Fruit fly (Drosophila melanogaster) whole organism, embryonic: ENCODE data around the gene tank.
A peak's percentile ranks its signal among the peaks of the same experiment; 100 is the strongest.

Experiments used
- Abd-B ChIP-seq: fragments of 200-800 bp; sonication (Bioruptor generic); optimal IDR thresholded peaks from 2 replicates; lab custom pipeline; 2018; ENCODE audit warnings: missing biosample characterization, mild to moderate bottlenecking, missing genetic modification characterization, moderate library complexity
- BEAF-32 ChIP-seq: fragments of 200-800 bp; sonication (Bioruptor generic); optimal IDR thresholded peaks from 3 replicates; lab custom pipeline; 2017; ENCODE audit warnings: missing biosample characterization, missing genetic modification characterization, mild to moderate bottlenecking, moderate library complexity, missing genetic modification reagents
- Bgb ChIP-seq: fragments of 200-800 bp; sonication (Bioruptor generic); IDR thresholded peaks from 2 replicates; pipeline ENCODE4 v1.3.6; 2022; ENCODE audit warnings: missing biosample characterization, missing genetic modification characterization; ENCODE audit not compliant: partially characterized antibody
- Bteb2 ChIP-seq: fragments of 200-800 bp; sonication (Bioruptor generic); optimal IDR thresholded peaks from 2 replicates; lab custom pipeline; 2016; ENCODE audit warnings: missing biosample characterization, missing genetic modification characterization
- CG12744 ChIP-seq: fragments of 200-800 bp; sonication (Bioruptor generic); optimal IDR thresholded peaks from 2 replicates; lab custom pipeline; 2016; ENCODE audit warnings: missing biosample characterization, missing genetic modification characterization
- CG13424 ChIP-seq: fragments of 200-800 bp; sonication (Bioruptor generic); optimal IDR thresholded peaks from 2 replicates; lab custom pipeline; 2019; ENCODE audit warnings: missing biosample characterization, mild to moderate bottlenecking, missing genetic modification characterization, moderate library complexity
- CG14050 ChIP-seq: fragments of 200-800 bp; sonication (Bioruptor generic); IDR thresholded peaks from 3 replicates; pipeline ENCODE4 v1.3.6; 2022; ENCODE audit warnings: missing biosample characterization, missing genetic modification characterization
- CG16863 ChIP-seq: fragments of 200-800 bp; sonication (Bioruptor generic); optimal IDR thresholded peaks from 3 replicates; lab custom pipeline; 2016; ENCODE audit warnings: missing biosample characterization, missing genetic modification characterization
- CG2712 ChIP-seq: fragments of 200-800 bp; optimal IDR thresholded peaks from 3 replicates; lab custom pipeline; 2019; ENCODE audit warnings: missing biosample characterization, mild to moderate bottlenecking, missing genetic modification characterization, moderate library complexity
- CG4282 ChIP-seq: fragments of 200-800 bp; sonication (Bioruptor generic); optimal IDR thresholded peaks from 2 replicates; lab custom pipeline; 2016; ENCODE audit warnings: missing biosample characterization, missing genetic modification characterization
- CG4820 ChIP-seq: fragments of 200-800 bp; sonication (Bioruptor generic); optimal IDR thresholded peaks from 3 replicates; lab custom pipeline; 2016; ENCODE audit warnings: missing biosample characterization, missing genetic modification characterization
- CG6791 ChIP-seq: fragments of 200-800 bp; sonication (Bioruptor generic); IDR thresholded peaks from 3 replicates; pipeline ENCODE4 v1.3.6; 2022; ENCODE audit warnings: missing biosample characterization, missing genetic modification characterization; ENCODE audit not compliant: partially characterized antibody
- CG7372 ChIP-seq: fragments of 200-800 bp; sonication (Bioruptor generic); IDR thresholded peaks from 2 replicates; pipeline ENCODE4 v1.3.6; 2022; ENCODE audit warnings: missing biosample characterization, missing genetic modification characterization
- CG7839 ChIP-seq: fragments of 200-800 bp; sonication (Bioruptor generic); optimal IDR thresholded peaks from 3 replicates; lab custom pipeline; 2018; ENCODE audit warnings: missing biosample characterization, mild to moderate bottlenecking, missing genetic modification characterization, moderate library complexity
- CG8290 ChIP-seq, 3 experiments: fragments of 200-800 bp; sonication (Bioruptor generic); optimal IDR thresholded peaks; 2 replicates each; lab custom pipeline; 2016 to 2019; ENCODE audit warnings: missing biosample characterization in 3 of 3, missing genetic modification characterization in 3 of 3, mild to moderate bottlenecking in 2 of 3, moderate library complexity in 1 of 3
- CG9215 ChIP-seq: fragments of 200-800 bp; sonication (Bioruptor generic); IDR thresholded peaks from 2 replicates; pipeline ENCODE4 v1.3.6; 2022; ENCODE audit warnings: missing biosample characterization, missing genetic modification characterization
- CG9932 ChIP-seq: fragments of 200-800 bp; sonication (Bioruptor generic); IDR thresholded peaks from 2 replicates; pipeline ENCODE4 v1.3.6; 2022; ENCODE audit warnings: missing biosample characterization, missing genetic modification characterization
- Doc3 ChIP-seq: fragments of 200-800 bp; sonication (Bioruptor generic); IDR thresholded peaks from 3 replicates; pipeline ENCODE4 v1.3.6; 2022; ENCODE audit warnings: missing biosample characterization, missing genetic modification characterization; ENCODE audit not compliant: partially characterized antibody
- Gsc ChIP-seq: fragments of 200-800 bp; sonication (Bioruptor generic); IDR thresholded peaks from 2 replicates; pipeline ENCODE4 v1.3.6; 2022; ENCODE audit warnings: missing biosample characterization, missing genetic modification characterization
- Gug ChIP-seq: fragments of 200-800 bp; sonication (Bioruptor generic); IDR thresholded peaks from 4 replicates; pipeline ENCODE4 v1.3.6; 2022; ENCODE audit warnings: missing biosample characterization, missing genetic modification characterization
- Hand ChIP-seq: fragments of 200-800 bp; sonication (Bioruptor generic); optimal IDR thresholded peaks from 2 replicates; lab custom pipeline; 2017; ENCODE audit warnings: mild to moderate bottlenecking, missing biosample characterization, missing genetic modification reagents, missing genetic modification characterization
- Hmx ChIP-seq: fragments of 200-800 bp; sonication (Bioruptor generic); optimal IDR thresholded peaks from 2 replicates; lab custom pipeline; 2016; ENCODE audit warnings: missing biosample characterization, missing genetic modification characterization
- Lhr ChIP-seq: fragments of 200-800 bp; sonication (Bioruptor generic); optimal IDR thresholded peaks from 3 replicates; lab custom pipeline; 2017; ENCODE audit warnings: mild to moderate bottlenecking, missing biosample characterization, missing genetic modification reagents, missing genetic modification characterization
- Myb ChIP-seq: fragments of 200-800 bp; sonication (Bioruptor generic); optimal IDR thresholded peaks from 2 replicates; lab custom pipeline; 2016; ENCODE audit warnings: missing biosample characterization, missing genetic modification characterization
- NfI ChIP-seq: fragments of 200-800 bp; sonication (Bioruptor generic); optimal IDR thresholded peaks from 3 replicates; lab custom pipeline; 2018; ENCODE audit warnings: missing biosample characterization, mild to moderate bottlenecking, missing genetic modification characterization, moderate library complexity
- abd-A ChIP-seq: fragments of 200-800 bp; sonication (Bioruptor generic); optimal IDR thresholded peaks from 3 replicates; lab custom pipeline; 2019; ENCODE audit warnings: missing biosample characterization, mild to moderate bottlenecking, missing genetic modification characterization, moderate library complexity
- amos ChIP-seq: fragments of 200-800 bp; sonication (Bioruptor generic); IDR thresholded peaks from 2 replicates; pipeline ENCODE4 v1.3.6; 2022; ENCODE audit warnings: missing biosample characterization, missing genetic modification characterization; ENCODE audit not compliant: partially characterized antibody
- caup ChIP-seq: fragments of 200-800 bp; sonication (Bioruptor generic); optimal IDR thresholded peaks from 3 replicates; lab custom pipeline; 2017; ENCODE audit warnings: missing biosample characterization, mild to moderate bottlenecking, missing genetic modification characterization, moderate library complexity; ENCODE audit not compliant: severe bottlenecking
- chm ChIP-seq: fragments of 200-800 bp; sonication (Bioruptor generic); IDR thresholded peaks from 2 replicates; pipeline ENCODE4 v1.3.6; 2022; ENCODE audit warnings: missing biosample characterization, missing genetic modification characterization
- croc ChIP-seq: fragments of 200-800 bp; sonication (Bioruptor generic); conservative IDR thresholded peaks from 3 replicates; pipeline ENCODE4 v1.3.6; 2022; ENCODE audit warnings: missing biosample characterization, missing genetic modification characterization
- en ChIP-seq: fragments of 200-800 bp; sonication (Bioruptor generic); optimal IDR thresholded peaks from 2 replicates; lab custom pipeline; 2016; ENCODE audit warnings: missing biosample characterization, missing genetic modification characterization
- fd3F ChIP-seq: fragments of 200-800 bp; sonication (Bioruptor generic); optimal IDR thresholded peaks from 2 replicates; lab custom pipeline; 2018; ENCODE audit warnings: missing biosample characterization, mild to moderate bottlenecking, missing genetic modification characterization, moderate library complexity
- fd96Cb ChIP-seq: fragments of 200-800 bp; sonication (Bioruptor generic); optimal IDR thresholded peaks from 2 replicates; lab custom pipeline; 2018; ENCODE audit warnings: missing biosample characterization, mild to moderate bottlenecking, missing genetic modification characterization, moderate library complexity
- gfzf ChIP-seq: fragments of 200-800 bp; sonication (Bioruptor generic); optimal IDR thresholded peaks from 2 replicates; lab custom pipeline; 2016; ENCODE audit warnings: missing biosample characterization, mild to moderate bottlenecking, missing genetic modification characterization, moderate library complexity
- gsb-n ChIP-seq: fragments of 200-800 bp; sonication (Bioruptor generic); optimal IDR thresholded peaks from 3 replicates; lab custom pipeline; 2018; ENCODE audit warnings: missing biosample characterization, mild to moderate bottlenecking, missing genetic modification characterization
- gt ChIP-seq: fragments of 200-800 bp; sonication (Bioruptor generic); IDR thresholded peaks from 2 replicates; pipeline ENCODE4 v1.3.6; 2022; ENCODE audit warnings: missing biosample characterization, missing genetic modification characterization
- hb ChIP-seq: fragments of 200-800 bp; sonication (Bioruptor generic); IDR thresholded peaks from 3 replicates; pipeline ENCODE4 v1.3.6; 2022; ENCODE audit warnings: missing biosample characterization, missing genetic modification characterization; ENCODE audit not compliant: partially characterized antibody
- her ChIP-seq: fragments of 200-800 bp; sonication (Bioruptor generic); optimal IDR thresholded peaks from 2 replicates; lab custom pipeline; 2016; ENCODE audit warnings: missing biosample characterization, missing genetic modification characterization
- luna ChIP-seq: fragments of 200-800 bp; sonication (Bioruptor generic); optimal IDR thresholded peaks from 2 replicates; lab custom pipeline; 2016; ENCODE audit warnings: missing biosample characterization, missing genetic modification characterization
- phol ChIP-seq: fragments of 200-800 bp; sonication (Bioruptor generic); optimal IDR thresholded peaks from 3 replicates; lab custom pipeline; 2018; ENCODE audit warnings: missing biosample characterization, mild to moderate bottlenecking, missing genetic modification characterization, moderate library complexity
- pros ChIP-seq: fragments of 200-800 bp; sonication (Bioruptor generic); optimal IDR thresholded peaks from 3 replicates; lab custom pipeline; 2019; ENCODE audit warnings: missing biosample characterization, mild to moderate bottlenecking, missing genetic modification characterization, moderate library complexity
- pzg ChIP-seq: fragments of 200-800 bp; sonication (Bioruptor generic); optimal IDR thresholded peaks from 3 replicates; lab custom pipeline; 2018; ENCODE audit warnings: missing biosample characterization, mild to moderate bottlenecking, missing genetic modification characterization, moderate library complexity
- schlank ChIP-seq: fragments of 200-800 bp; sonication (Bioruptor generic); optimal IDR thresholded peaks from 2 replicates; lab custom pipeline; 2018; ENCODE audit warnings: missing biosample characterization, mild to moderate bottlenecking, missing genetic modification characterization
- tx ChIP-seq: fragments of 200-800 bp; sonication (Bioruptor generic); optimal IDR thresholded peaks from 2 replicates; lab custom pipeline; 2016; ENCODE audit warnings: missing biosample characterization, missing genetic modification characterization
- wek ChIP-seq: fragments of 200-800 bp; sonication (Bioruptor generic); optimal IDR thresholded peaks from 3 replicates; lab custom pipeline; 2018; ENCODE audit warnings: missing biosample characterization, mild to moderate bottlenecking, missing genetic modification characterization, moderate library complexity
- zen ChIP-seq: fragments of 200-800 bp; sonication (Bioruptor generic); optimal IDR thresholded peaks from 3 replicates; lab custom pipeline; 2018; ENCODE audit warnings: missing biosample characterization, mild to moderate bottlenecking, missing genetic modification characterization, moderate library complexity
- zen2 ChIP-seq: fragments of 200-800 bp; sonication (Bioruptor generic); IDR thresholded peaks from 3 replicates; pipeline ENCODE4 v1.3.6; 2022; ENCODE audit warnings: missing biosample characterization, missing genetic modification characterization; ENCODE audit not compliant: partially characterized antibody

Gene tank

dm6 chr2L:4820448-4821318 is 17.1 kb downstream of the tank start (continued):
- no peak for TF ChIP-seq gsb-n (tag; lab: Kevin White, UChicago)
- no peak for TF ChIP-seq luna (GFP tag; lab: Kevin White, UChicago)
- TF ChIP-seq Myb (GFP tag; lab: Kevin White, UChicago): peak; percentile 5
- TF ChIP-seq chm: no peak
- peak; percentile 20 for TF ChIP-seq fd96Cb (tag; lab: Kevin White, UChicago)
- TF ChIP-seq BEAF-32 (GFP tag; lab: Kevin White, UChicago): no peak
- no peak for TF ChIP-seq gt (GFP tag; lab: Robert Waterston, UW)
- TF ChIP-seq CG4820 (GFP tag; lab: Kevin White, UChicago): peak; percentile 21
- no peak; the same call in 1 of the 2 replicates for TF ChIP-seq CG9932 (GFP tag; lab: Robert Waterston, UW)
- no peak for TF ChIP-seq fd3F
- TF ChIP-seq CG7839 (tag; lab: Kevin White, UChicago): peak; percentile 49
- peak; percentile 56 for TF ChIP-seq phol
- TF ChIP-seq amos (GFP tag; lab: Robert Waterston, UW): no peak
- peak; percentile 52 for TF ChIP-seq CG7372
- peak; percentile 42 for TF ChIP-seq CG13424
- TF ChIP-seq en (GFP tag; lab: Kevin White, UChicago): no peak
- TF ChIP-seq CG2712 (tag; lab: Kevin White, UChicago): peak; percentile 74
- no peak for TF ChIP-seq wek (GFP tag; lab: Kevin White, UChicago)
- TF ChIP-seq Hand (GFP tag; lab: Kevin White, UChicago): no peak
- no peak for TF ChIP-seq schlank (tag; lab: Kevin White, UChicago)
- TF ChIP-seq caup (GFP tag; lab: Kevin White, UChicago): peak; percentile 13
- TF ChIP-seq hb: no peak
- TF ChIP-seq CG14050 (GFP tag; lab: Robert Waterston, UW): no peak; the same call in 2 of the 3 replicates
- TF ChIP-seq Bteb2: no peak
- peak; percentile 43; the same call in 2 of the 4 replicates for TF ChIP-seq Gug
- TF ChIP-seq CG16863 (GFP tag; lab: Kevin White, UChicago): peak; percentile 53
- TF ChIP-seq pros (GFP tag; lab: Kevin White, UChicago): peak; percentile 35
- TF ChIP-seq NfI: peak; percentile 16
- TF ChIP-seq CG4282 (GFP tag; lab: Kevin White, UChicago): no peak
- TF ChIP-seq abd-A (tag; lab: Kevin White, UChicago): no peak
- TF ChIP-seq CG9215 (GFP tag; lab: Robert Waterston, UW): peak; percentile 55
- TF ChIP-seq Doc3 (GFP tag; lab: Robert Waterston, UW): no peak
- TF ChIP-seq Abd-B (GFP tag; lab: Kevin White, UChicago): no peak
- no peak for TF ChIP-seq CG6791 (GFP tag; lab: Robert Waterston, UW)
- TF ChIP-seq CG8290 (GFP tag; optimal IDR thresholded peaks at IDR 0.05; lab: Kevin White, UChicago): no peak
- TF ChIP-seq CG8290 (tag; optimal IDR thresholded peaks at IDR 0.05; lab: Kevin White, UChicago): peak; percentile 52 to 74
- no peak for TF ChIP-seq pzg (GFP tag; lab: Kevin White, UChicago)
- no peak for TF ChIP-seq zen2 (GFP tag; lab: Robert Waterston, UW)
- TF ChIP-seq Bgb (GFP tag; lab: Robert Waterston, UW): no peak
- TF ChIP-seq gfzf (GFP tag; lab: Kevin White, UChicago): no peak
- TF ChIP-seq CG12744 (GFP tag; lab: Kevin White, UChicago): no peak
- TF ChIP-seq Gsc (GFP tag; lab: Robert Waterston, UW): no peak
- TF ChIP-seq zen (tag; lab: Kevin White, UChicago): peak; percentile 79
- TF ChIP-seq her: no peak
- no peak for TF ChIP-seq Lhr (GFP tag; lab: Kevin White, UChicago)
- no peak; the same call in 1 of the 3 replicates for TF ChIP-seq croc (GFP tag; lab: Robert Waterston, UW)
- no peak for TF ChIP-seq Hmx (GFP tag; lab: Kevin White, UChicago)
- TF ChIP-seq tx (GFP tag; lab: Kevin White, UChicago): no peak
